Fruit fly (Drosophila melanogaster) whole organism, embryonic: ENCODE results near the gene Dhc36C.

Experiments
- ATbp ChIP-seq: fragments of 200-800 bp; sonication (Bioruptor generic); optimal IDR thresholded peaks from 2 replicates; lab custom pipeline; 2017; ENCODE audit warnings: missing biosample characterization, mild to moderate bottlenecking, missing genetic modification characterization, missing genetic modification reagents
- Atf3 ChIP-seq: fragments of 200-800 bp; sonication (Bioruptor generic); optimal IDR thresholded peaks from 3 replicates; lab custom pipeline; 2016; ENCODE audit warnings: missing biosample characterization, missing genetic modification characterization
- B-H2 ChIP-seq: fragments of 200-800 bp; sonication (Bioruptor generic); optimal IDR thresholded peaks from 2 replicates; lab custom pipeline; 2018; ENCODE audit warnings: missing biosample characterization, mild to moderate bottlenecking, missing genetic modification characterization
- CG10462 ChIP-seq: fragments of 200-800 bp; sonication (Bioruptor generic); optimal IDR thresholded peaks from 2 replicates; lab custom pipeline; 2016; ENCODE audit warnings: missing biosample characterization, missing genetic modification characterization
- CG10959 ChIP-seq: fragments of 200-800 bp; sonication (Bioruptor generic); IDR thresholded peaks from 2 replicates; pipeline ENCODE4 v1.3.6; 2022; ENCODE audit warnings: missing biosample characterization, missing genetic modification characterization
- CG12659 ChIP-seq: fragments of 200-800 bp; sonication (Bioruptor generic); optimal IDR thresholded peaks from 3 replicates; lab custom pipeline; 2017; ENCODE audit warnings: mild to moderate bottlenecking, missing biosample characterization, missing genetic modification reagents, missing genetic modification characterization
- CG13624 ChIP-seq: fragments of 200-800 bp; sonication (Bioruptor generic); optimal IDR thresholded peaks from 2 replicates; lab custom pipeline; 2016; ENCODE audit warnings: missing biosample characterization, missing genetic modification characterization
- CG14014 ChIP-seq: fragments of 200-800 bp; sonication (Bioruptor generic); IDR thresholded peaks from 2 replicates; pipeline ENCODE4 v1.3.6; 2022; ENCODE audit warnings: missing biosample characterization, missing genetic modification characterization
- CG17328 ChIP-seq: fragments of 200-800 bp; sonication (Bioruptor generic); IDR thresholded peaks from 2 replicates; pipeline ENCODE4 v1.3.6; 2022; ENCODE audit warnings: missing biosample characterization, missing genetic modification characterization
- CG30020 ChIP-seq: fragments of 200-800 bp; optimal IDR thresholded peaks from 2 replicates; lab custom pipeline; 2019; ENCODE audit warnings: missing biosample characterization, mild to moderate bottlenecking, missing genetic modification characterization, moderate library complexity
- CG3065 ChIP-seq: fragments of 200-800 bp; sonication (Bioruptor generic); optimal IDR thresholded peaks from 2 replicates; lab custom pipeline; 2016; ENCODE audit warnings: missing biosample characterization, missing genetic modification characterization
- CG31224 ChIP-seq: fragments of 200-800 bp; sonication (Bioruptor generic); IDR thresholded peaks from 2 replicates; pipeline ENCODE4 v1.3.6; 2022; ENCODE audit warnings: missing biosample characterization, missing genetic modification characterization
- CG4328 ChIP-seq: fragments of 200-800 bp; sonication (Bioruptor generic); optimal IDR thresholded peaks from 3 replicates; lab custom pipeline; 2017; ENCODE audit warnings: missing biosample characterization, missing genetic modification reagents, missing genetic modification characterization
- CG6683 ChIP-seq: fragments of 200-800 bp; sonication (Bioruptor generic); optimal IDR thresholded peaks from 2 replicates; lab custom pipeline; 2017; ENCODE audit warnings: missing biosample characterization, mild to moderate bottlenecking, missing genetic modification characterization, missing genetic modification reagents
- CG7556 ChIP-seq: fragments of 200-800 bp; sonication (Bioruptor generic); optimal IDR thresholded peaks from 2 replicates; lab custom pipeline; 2017; ENCODE audit warnings: missing biosample characterization, mild to moderate bottlenecking, missing genetic modification characterization
- CG8089 ChIP-seq: fragments of 200-800 bp; sonication (Bioruptor generic); optimal IDR thresholded peaks from 3 replicates; lab custom pipeline; 2016; ENCODE audit warnings: missing biosample characterization, missing genetic modification characterization
- CG9727 ChIP-seq: fragments of 200-800 bp; sonication (Bioruptor generic); optimal IDR thresholded peaks from 3 replicates; lab custom pipeline; 2017; ENCODE audit warnings: missing biosample characterization, mild to moderate bottlenecking, missing genetic modification characterization
- Dad ChIP-seq: fragments of 200-800 bp; sonication (Bioruptor generic); optimal IDR thresholded peaks from 3 replicates; lab custom pipeline; 2016; ENCODE audit warnings: missing biosample characterization, missing genetic modification characterization
- Dip3 ChIP-seq: fragments of 200-800 bp; sonication (Bioruptor generic); optimal IDR thresholded peaks from 3 replicates; lab custom pipeline; 2016; ENCODE audit warnings: missing biosample characterization, missing genetic modification characterization
- Dll ChIP-seq: fragments of 200-800 bp; sonication (Bioruptor generic); IDR thresholded peaks from 4 replicates; pipeline ENCODE4 v1.3.6; 2022; ENCODE audit warnings: missing biosample characterization, missing genetic modification characterization; ENCODE audit not compliant: partially characterized antibody
- ERR ChIP-seq: fragments of 200-800 bp; sonication (Bioruptor generic); optimal IDR thresholded peaks from 2 replicates; lab custom pipeline; 2016; ENCODE audit warnings: missing biosample characterization, missing genetic modification characterization
- Fer2 ChIP-seq: fragments of 200-800 bp; sonication (Bioruptor generic); optimal IDR thresholded peaks from 2 replicates; lab custom pipeline; 2018; ENCODE audit warnings: missing biosample characterization, mild to moderate bottlenecking, missing genetic modification characterization, moderate library complexity
- Fer3 ChIP-seq: fragments of 200-800 bp; sonication (Bioruptor generic); optimal IDR thresholded peaks from 2 replicates; lab custom pipeline; 2018; ENCODE audit warnings: missing biosample characterization, mild to moderate bottlenecking, missing genetic modification characterization, moderate library complexity
- H15 ChIP-seq: fragments of 200-800 bp; sonication (Bioruptor generic); IDR thresholded peaks from 3 replicates; pipeline ENCODE4 v1.3.6; 2022; ENCODE audit warnings: missing biosample characterization, missing genetic modification characterization
- Hr78 ChIP-seq, 2 experiments: fragments of 200-800 bp in 1 of 2; fragments of >200 bp in 1 of 2; sonication (Bioruptor generic) in 1 of 2; optimal IDR thresholded peaks; 2 replicates each; lab custom pipeline; 2017 to 2019; ENCODE audit warnings: missing biosample characterization in 2 of 2, missing genetic modification characterization in 2 of 2, mild to moderate bottlenecking in 1 of 2, moderate library complexity in 1 of 2
- Hsf ChIP-seq: fragments of 200-800 bp; sonication (Bioruptor generic); optimal IDR thresholded peaks from 3 replicates; lab custom pipeline; 2016; ENCODE audit warnings: missing biosample characterization, missing genetic modification characterization
- Max ChIP-seq: fragments of 200-800 bp; sonication (Bioruptor generic); optimal IDR thresholded peaks from 2 replicates; lab custom pipeline; 2016; ENCODE audit warnings: missing biosample characterization, mild to moderate bottlenecking, missing genetic modification characterization
- Myb ChIP-seq: fragments of 200-800 bp; sonication (Bioruptor generic); optimal IDR thresholded peaks from 2 replicates; lab custom pipeline; 2016; ENCODE audit warnings: missing biosample characterization, missing genetic modification characterization
- Rfx ChIP-seq: fragments of 200-800 bp; sonication (Bioruptor generic); IDR thresholded peaks from 2 replicates; pipeline ENCODE4 v1.3.6; 2022; ENCODE audit warnings: missing biosample characterization, missing genetic modification characterization
- Sin3A ChIP-seq: fragments of >200 bp; optimal IDR thresholded peaks from 2 replicates; lab custom pipeline; 2018
- Sry-β ChIP-seq: fragments of 200-800 bp; sonication (Bioruptor generic); optimal IDR thresholded peaks from 2 replicates; lab custom pipeline; 2018; ENCODE audit warnings: missing biosample characterization, mild to moderate bottlenecking, missing genetic modification characterization, moderate library complexity
- caup ChIP-seq: fragments of 200-800 bp; sonication (Bioruptor generic); optimal IDR thresholded peaks from 3 replicates; lab custom pipeline; 2017; ENCODE audit warnings: missing biosample characterization, mild to moderate bottlenecking, missing genetic modification characterization, moderate library complexity; ENCODE audit not compliant: severe bottlenecking
- cg ChIP-seq: fragments of 200-800 bp; sonication (Bioruptor generic); optimal IDR thresholded peaks from 3 replicates; lab custom pipeline; 2019; ENCODE audit warnings: missing biosample characterization, mild to moderate bottlenecking, missing genetic modification characterization, moderate library complexity
- crol ChIP-seq: fragments of 200-800 bp; sonication (Bioruptor generic); IDR thresholded peaks from 2 replicates; pipeline ENCODE4 v1.3.6; 2022; ENCODE audit warnings: missing biosample characterization, missing genetic modification characterization
- crp ChIP-seq, 2 experiments: fragments of 200-800 bp; sonication (Bioruptor generic); optimal IDR thresholded peaks; 2 replicates in 1 of 2; 3 replicates in 1 of 2; lab custom pipeline; 2017; ENCODE audit warnings: missing biosample characterization in 2 of 2, missing genetic modification characterization in 2 of 2, mild to moderate bottlenecking in 1 of 2, moderate library complexity in 1 of 2
- dati ChIP-seq: fragments of 200-800 bp; sonication (Bioruptor generic); IDR thresholded peaks from 2 replicates; pipeline ENCODE4 v1.3.6; 2022; ENCODE audit warnings: missing biosample characterization, missing genetic modification characterization
- dmrt11E ChIP-seq: fragments of 200-800 bp; sonication (Bioruptor generic); optimal IDR thresholded peaks from 3 replicates; lab custom pipeline; 2018; ENCODE audit warnings: missing biosample characterization, mild to moderate bottlenecking, missing genetic modification characterization, moderate library complexity
- en ChIP-seq: fragments of 200-800 bp; sonication (Bioruptor generic); optimal IDR thresholded peaks from 2 replicates; lab custom pipeline; 2016; ENCODE audit warnings: missing biosample characterization, missing genetic modification characterization
- gcm ChIP-seq: fragments of 200-800 bp; sonication (Bioruptor generic); optimal IDR thresholded peaks from 2 replicates; lab custom pipeline; 2019; ENCODE audit warnings: missing biosample characterization, mild to moderate bottlenecking, missing genetic modification characterization, moderate library complexity
- gro ChIP-seq: fragments of 200-800 bp; sonication (Bioruptor generic); optimal IDR thresholded peaks from 2 replicates; lab custom pipeline; 2016; ENCODE audit warnings: missing biosample characterization, missing genetic modification characterization
- lab ChIP-seq: fragments of 200-800 bp; sonication (Bioruptor generic); optimal IDR thresholded peaks from 3 replicates; lab custom pipeline; 2017; ENCODE audit warnings: missing biosample characterization, missing genetic modification characterization, mild to moderate bottlenecking, moderate library complexity, missing genetic modification reagents
- lilli ChIP-seq: fragments of 200-800 bp; sonication (Bioruptor generic); optimal IDR thresholded peaks from 3 replicates; lab custom pipeline; 2016; ENCODE audit warnings: missing biosample characterization, missing genetic modification characterization
- nerfin-1 ChIP-seq: fragments of 200-800 bp; sonication (Bioruptor generic); optimal IDR thresholded peaks from 3 replicates; lab custom pipeline; 2019; ENCODE audit warnings: missing biosample characterization, mild to moderate bottlenecking, missing genetic modification characterization, moderate library complexity
- org-1 ChIP-seq: fragments of 200-800 bp; sonication (Bioruptor generic); optimal IDR thresholded peaks from 2 replicates; lab custom pipeline; 2017; ENCODE audit warnings: missing biosample characterization, missing genetic modification characterization
- pho ChIP-seq: fragments of 200-800 bp; sonication (Bioruptor generic); optimal IDR thresholded peaks from 2 replicates; lab custom pipeline; 2016; ENCODE audit warnings: missing biosample characterization, missing genetic modification characterization
- phol ChIP-seq: fragments of 200-800 bp; sonication (Bioruptor generic); optimal IDR thresholded peaks from 3 replicates; lab custom pipeline; 2018; ENCODE audit warnings: missing biosample characterization, mild to moderate bottlenecking, missing genetic modification characterization, moderate library complexity
- pzg ChIP-seq: fragments of 200-800 bp; sonication (Bioruptor generic); optimal IDR thresholded peaks from 3 replicates; lab custom pipeline; 2018; ENCODE audit warnings: missing biosample characterization, mild to moderate bottlenecking, missing genetic modification characterization, moderate library complexity
- sima ChIP-seq: fragments of 200-800 bp; sonication (Bioruptor generic); optimal IDR thresholded peaks from 2 replicates; lab custom pipeline; 2016; ENCODE audit warnings: missing biosample characterization, missing genetic modification characterization
- wek ChIP-seq: fragments of 200-800 bp; sonication (Bioruptor generic); optimal IDR thresholded peaks from 3 replicates; lab custom pipeline; 2018; ENCODE audit warnings: missing biosample characterization, mild to moderate bottlenecking, missing genetic modification characterization, moderate library complexity
- zfh2 ChIP-seq: fragments of 200-800 bp; sonication (Bioruptor generic); optimal IDR thresholded peaks from 2 replicates; lab custom pipeline; 2016; ENCODE audit warnings: missing biosample characterization, missing genetic modification characterization

The Dhc36C gene

dm6 chr2L:17484174-17484573 is 17.0 kb upstream of the Dhc36C start, which contains the start of the genes GCS2beta and CG5131 (continued):
- TF ChIP-seq CG13624 (GFP tag; lab: Kevin White, UChicago) = peak; percentile 96
- peak; percentile 91 for TF ChIP-seq Atf3 (GFP tag; lab: Kevin White, UChicago)
- TF ChIP-seq CG10959 (GFP tag; lab: Robert Waterston, UW) = peak; percentile 67
- TF ChIP-seq gro (GFP tag; lab: Kevin White, UChicago) = peak; percentile 97
- no peak for TF ChIP-seq cg (GFP tag; lab: Kevin White, UChicago)
- peak; percentile 90 for TF ChIP-seq CG8089 (GFP tag; lab: Kevin White, UChicago)
- peak; percentile 98 for TF ChIP-seq lilli
- TF ChIP-seq Fer3 (tag; lab: Kevin White, UChicago) = peak; percentile 91
- TF ChIP-seq ERR (GFP tag; lab: Kevin White, UChicago) = peak; percentile 95
- peak; percentile 71 for TF ChIP-seq CG4328 (GFP tag; lab: Kevin White, UChicago)
- peak; percentile 90 for TF ChIP-seq CG17328 (GFP tag; lab: Robert Waterston, UW)
- TF ChIP-seq CG7556 (GFP tag; lab: Kevin White, UChicago) = peak; percentile 87
- TF ChIP-seq Dip3 = peak; percentile 96
- peak; percentile 66 for TF ChIP-seq CG30020 (tag; lab: Kevin White, UChicago)
- peak; percentile 85 for TF ChIP-seq Fer2 (tag; lab: Kevin White, UChicago)
- TF ChIP-seq Hsf (GFP tag; lab: Kevin White, UChicago) = peak; percentile 96
- peak; percentile 95 for TF ChIP-seq Max
- peak; percentile 91 for TF ChIP-seq CG9727 (GFP tag; lab: Kevin White, UChicago)
- peak; percentile 80 for TF ChIP-seq gcm (GFP tag; lab: Kevin White, UChicago)
- peak; percentile 78 for TF ChIP-seq org-1 (GFP tag; lab: Kevin White, UChicago)
- TF ChIP-seq CG14014 = peak; percentile 95
- TF ChIP-seq Rfx (GFP tag; lab: Robert Waterston, UW) = peak; percentile 98
- peak; percentile 95 for TF ChIP-seq lab (GFP tag; lab: Kevin White, UChicago)
- TF ChIP-seq crp (GFP tag; optimal IDR thresholded peaks at IDR 0.05; lab: Kevin White, UChicago) = peak; percentile 87 to 93
- peak; percentile 92 for TF ChIP-seq H15 (GFP tag; lab: Robert Waterston, UW)
- TF ChIP-seq Sin3A (lab: Kevin White, UChicago) = peak; percentile 98
- TF ChIP-seq Dad = peak; percentile 94
- TF ChIP-seq CG12659 (GFP tag; lab: Kevin White, UChicago) = peak; percentile 95
- TF ChIP-seq B-H2 = peak; percentile 80
- peak; percentile 89 for TF ChIP-seq CG10462 (GFP tag; lab: Kevin White, UChicago)
- TF ChIP-seq Sry-β (GFP tag; lab: Kevin White, UChicago) = peak; percentile 23
- peak; percentile 95 for TF ChIP-seq nerfin-1 (tag; lab: Kevin White, UChicago)
- peak; percentile 90 for TF ChIP-seq caup (GFP tag; lab: Kevin White, UChicago)
- peak; percentile 98 for TF ChIP-seq zfh2
- peak; percentile 62 for TF ChIP-seq dati
- peak in 1 of 2 experiments; percentile 21 for TF ChIP-seq Hr78 (GFP tag; optimal IDR thresholded peaks at IDR 0.05; lab: Kevin White, UChicago)
- TF ChIP-seq pho (GFP tag; lab: Kevin White, UChicago) = peak; percentile 98
- peak; percentile 41; the same call in 1 of the 2 replicates for TF ChIP-seq crol (GFP tag; lab: Robert Waterston, UW)
- peak; percentile 71 for TF ChIP-seq sima (GFP tag; lab: Kevin White, UChicago)
- TF ChIP-seq Dll (GFP tag; lab: Robert Waterston, UW) = peak; percentile 96
- TF ChIP-seq en = peak; percentile 83
- peak; percentile 87 for TF ChIP-seq CG31224 (GFP tag; lab: Robert Waterston, UW)
- TF ChIP-seq ATbp = peak; percentile 80
- TF ChIP-seq CG3065 (GFP tag; lab: Kevin White, UChicago) = peak; percentile 84
- TF ChIP-seq CG6683 (GFP tag; lab: Kevin White, UChicago) = peak; percentile 78
- TF ChIP-seq wek (GFP tag; lab: Kevin White, UChicago) = peak; percentile 72
- TF ChIP-seq Myb (GFP tag; lab: Kevin White, UChicago) = peak; percentile 90
- peak; percentile 82 for TF ChIP-seq pzg (GFP tag; lab: Kevin White, UChicago)
- peak; percentile 95 for TF ChIP-seq phol (tag; lab: Kevin White, UChicago)
- peak; percentile 81 for TF ChIP-seq dmrt11E
